Worm (Caenorhabditis elegans): ENCODE data around the gene dos-1.

Gene dos-1

DNA sequence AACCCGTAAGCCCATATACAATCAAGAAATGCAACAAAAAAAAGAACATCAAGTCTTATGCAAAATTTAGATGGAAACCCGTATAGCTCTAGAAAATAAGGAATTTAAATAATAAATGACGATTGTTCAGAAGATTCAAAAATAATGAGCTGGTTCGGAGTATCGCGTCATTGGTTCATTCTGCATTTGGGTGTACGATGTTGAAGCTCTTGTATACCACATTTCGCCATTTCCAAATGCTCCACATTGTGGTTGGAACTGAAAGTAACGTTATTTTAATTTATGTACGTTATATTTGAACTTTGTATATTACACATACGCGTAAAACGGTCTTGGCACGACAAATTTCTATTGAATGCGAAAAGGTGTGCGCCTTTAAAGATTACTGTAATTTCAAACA lies 43.5 kb upstream of the dos-1 start:
- TF ChIP-seq pha-4 (tag; optimal IDR thresholded peaks at IDR 0.05) (peak; percentile 3), pqm-1 (tag; optimal IDR thresholded peaks at IDR 0.05) (no peak), ama-1 (optimal IDR thresholded peaks at IDR 0.05) (peak; percentile 17), fos-1 (tag; optimal IDR thresholded peaks at IDR 0.05) (peak; percentile 38), snpc-4 (tag; optimal IDR thresholded peaks at IDR 0.05) (no peak), elt-2 (tag; optimal IDR thresholded peaks at IDR 0.05) (peak; percentile 17), nhr-77 (tag; optimal IDR thresholded peaks at IDR 0.05) (peak; percentile 50)

- TF ChIP-seq elt-2 (tag; optimal IDR thresholded peaks at IDR 0.05), result peak; percentile 55
- TF ChIP-seq pqm-1 (tag; optimal IDR thresholded peaks at IDR 0.05), result peak; percentile 4
- TF ChIP-seq nhr-28 (tag; optimal IDR thresholded peaks at IDR 0.05), result no peak
These were observed 34.0 kb upstream of the dos-1 start for ce11 chrIII:9069712-9070111.

- no peak for TF ChIP-seq nhr-76 (tag; optimal IDR thresholded peaks at IDR 0.05)
- no peak for TF ChIP-seq elt-2 (tag; optimal IDR thresholded peaks at IDR 0.05)
- TF ChIP-seq nhr-77 (tag; optimal IDR thresholded peaks at IDR 0.05), result no peak
- TF ChIP-seq daf-12 (tag; optimal IDR thresholded peaks at IDR 0.05), result no peak
- TF ChIP-seq lsy-12 (tag; optimal IDR thresholded peaks at IDR 0.05), result no peak
- no peak for TF ChIP-seq ceh-9 (tag; optimal IDR thresholded peaks at IDR 0.05)
- TF ChIP-seq ceh-28 (tag; optimal IDR thresholded peaks at IDR 0.05), result no peak
- TF ChIP-seq ceh-82 (tag; optimal IDR thresholded peaks at IDR 0.05), result no peak
- TF ChIP-seq hmg-11 (tag; optimal IDR thresholded peaks at IDR 0.05), result no peak
- TF ChIP-seq fos-1 (tag; optimal IDR thresholded peaks at IDR 0.05), result no peak
These were observed 32.4 kb upstream of the dos-1 start, which contains the start of gene lin-12 for ce11 chrIII:9071372-9071771. Gene lin-12 (minus strand): TSS chrIII:9071472.

DNA sequence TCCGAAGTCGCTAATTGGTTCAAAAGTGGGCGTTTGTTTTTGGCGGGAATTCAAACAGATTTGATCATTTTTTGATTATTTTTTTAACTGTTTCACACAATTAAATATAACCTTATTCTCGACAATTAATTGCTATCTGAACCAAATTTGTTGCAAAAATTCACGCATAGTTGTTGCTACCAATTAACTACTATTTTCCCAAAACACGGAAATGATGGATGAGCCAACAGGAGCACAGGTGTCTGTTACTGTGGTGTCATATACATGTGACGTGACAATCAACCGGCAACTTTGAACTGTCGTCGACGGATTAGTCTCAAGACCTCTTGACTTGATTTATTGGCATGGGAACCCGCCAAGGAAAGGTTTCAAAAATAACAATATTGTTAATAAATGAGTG lies 31.0 kb upstream of the dos-1 start:
- no peak for TF ChIP-seq nhr-23 (tag; optimal IDR thresholded peaks at IDR 0.05)
- TF ChIP-seq tbx-2 (tag; optimal IDR thresholded peaks at IDR 0.05), result no peak
- no peak for TF ChIP-seq nhr-28 (tag; optimal IDR thresholded peaks at IDR 0.05)
- TF ChIP-seq hmg-11 (tag; optimal IDR thresholded peaks at IDR 0.05), result no peak
- no peak for TF ChIP-seq nhr-25 (tag; optimal IDR thresholded peaks at IDR 0.05)
- no peak for TF ChIP-seq aly-2 (tag; optimal IDR thresholded peaks at IDR 0.05)
- TF ChIP-seq unc-39 (tag; optimal IDR thresholded peaks at IDR 0.05), result no peak
- no peak for TF ChIP-seq egl-5 (tag; optimal IDR thresholded peaks at IDR 0.05)
- TF ChIP-seq ceh-9 (tag; optimal IDR thresholded peaks at IDR 0.05), result no peak
- TF ChIP-seq snpc-4 (tag; optimal IDR thresholded peaks at IDR 0.05), result no peak

DNA sequence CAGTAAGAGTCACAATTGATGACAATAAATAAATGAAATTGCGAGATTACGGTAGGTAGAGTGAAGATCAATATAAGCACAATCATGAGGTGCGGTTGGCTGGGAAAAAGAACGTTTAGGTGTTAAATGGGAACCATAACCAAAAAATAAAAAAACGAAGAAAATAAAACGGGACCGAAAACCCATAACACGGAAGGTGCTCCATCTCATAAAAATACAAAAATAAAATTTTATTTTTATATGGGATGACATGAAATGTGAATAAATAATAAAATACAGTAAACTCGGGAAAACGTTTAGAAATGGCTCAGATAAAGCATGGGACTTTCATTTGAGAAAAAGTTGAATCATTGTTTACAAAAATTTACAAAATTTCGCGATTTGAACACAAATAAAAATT lies 28.2 kb upstream of the dos-1 start, which contains the start of gene F02A9.7:
TSS of gene F02A9.7 (minus strand) at position 101 of the 400 bp plus-strand sequence.
- TF ChIP-seq eor-1 (tag; optimal IDR thresholded peaks at IDR 0.05), result no peak

- no peak for TF ChIP-seq fkh-10 (GFP tag; optimal IDR thresholded peaks at IDR 0.05)
- no peak for TF ChIP-seq nhr-77 (tag; optimal IDR thresholded peaks at IDR 0.05)
- no peak for TF ChIP-seq nhr-25 (tag; optimal IDR thresholded peaks at IDR 0.05)
- TF ChIP-seq unc-39 (tag; optimal IDR thresholded peaks at IDR 0.05), result no peak
- TF ChIP-seq egl-27 (tag; optimal IDR thresholded peaks at IDR 0.05), result no peak
- no peak for TF ChIP-seq fkh-2 (tag; optimal IDR thresholded peaks at IDR 0.05)
- TF ChIP-seq snpc-4 (tag; optimal IDR thresholded peaks at IDR 0.05), result no peak
- no peak for TF ChIP-seq elt-2 (tag; optimal IDR thresholded peaks at IDR 0.05)
- TF ChIP-seq ztf-4 (tag; optimal IDR thresholded peaks at IDR 0.05), result no peak
- no peak for TF ChIP-seq pqm-1 (tag; optimal IDR thresholded peaks at IDR 0.05)
- TF ChIP-seq ceh-16 (tag; optimal IDR thresholded peaks at IDR 0.05), result no peak
- TF ChIP-seq jun-1 (tag; optimal IDR thresholded peaks at IDR 0.05), result no peak
These were observed 26.0 kb upstream of the dos-1 start, which contains the start of gene F02A9.1 for ce11 chrIII:9077708-9078107. Gene F02A9.1 (minus strand): TSS chrIII:9077808.

- TF ChIP-seq ceh-16 (tag; optimal IDR thresholded peaks at IDR 0.05) (no peak), lin-39 (tag; optimal IDR thresholded peaks at IDR 0.05) (no peak), ama-1 (optimal IDR thresholded peaks at IDR 0.05) (peak; percentile 5), nhr-28 (tag; optimal IDR thresholded peaks at IDR 0.05) (no peak), pqm-1 (tag; optimal IDR thresholded peaks at IDR 0.05) (no peak), elt-2 (tag; optimal IDR thresholded peaks at IDR 0.05) (no peak), pha-4 (tag; optimal IDR thresholded peaks at IDR 0.05) (no peak), ZK546.5 (tag; optimal IDR thresholded peaks at IDR 0.05) (no peak), mdl-1 (tag; optimal IDR thresholded peaks at IDR 0.05) (no peak), egl-5 (tag; optimal IDR thresholded peaks at IDR 0.05) (peak; percentile 74), ceh-9 (tag; optimal IDR thresholded peaks at IDR 0.05) (no peak), jun-1 (tag; optimal IDR thresholded peaks at IDR 0.05) (no peak), nhr-237 (tag; optimal IDR thresholded peaks at IDR 0.05) (no peak), fkh-2 (tag; optimal IDR thresholded peaks at IDR 0.05) (no peak), ceh-82 (tag; optimal IDR thresholded peaks at IDR 0.05) (no peak), elt-3 (tag; optimal IDR thresholded peaks at IDR 0.05) (no peak), ztf-4 (tag; optimal IDR thresholded peaks at IDR 0.05) (no peak)
These were observed 23.6 kb upstream of the dos-1 start for ce11 chrIII:9080127-9080526.

Data from whole organism, L3 larva.